Worm (Caenorhabditis elegans) whole organism, late embryonic: ENCODE data around the gene gst-18.

Experiments used
- K02D7.2 ChIP-seq: sonication (generic microtip); optimal IDR thresholded peaks from 2 replicates; lab custom pipeline; 2017; ENCODE audit warnings: mild to moderate bottlenecking, missing genetic modification characterization, missing compliant biosample characterization
- ceh-30 ChIP-seq: fragments of 150-350 bp; optimal IDR thresholded peaks from 2 replicates; lab custom pipeline; 2014; ENCODE audit warnings: missing biosample characterization, missing genetic modification characterization
- ets-4 ChIP-seq: sonication (generic microtip); optimal IDR thresholded peaks from 2 replicates; lab custom pipeline; 2016; ENCODE audit warnings: missing genetic modification characterization, missing compliant biosample characterization
- lim-6 ChIP-seq: sonication (generic microtip); optimal IDR thresholded peaks from 2 replicates; lab custom pipeline; 2016; ENCODE audit warnings: missing genetic modification characterization, missing compliant biosample characterization
- nfya-1 ChIP-seq: sonication (generic microtip); optimal IDR thresholded peaks from 2 replicates; lab custom pipeline; 2017; ENCODE audit warnings: missing genetic modification characterization, mild to moderate bottlenecking, missing compliant biosample characterization, antibody characterized with exemption, moderate library complexity

ce11 chrII:13668844-13669441, 38.3 kb upstream of the gst-18 start, which contains the start of gene C31C9.7:
- TF ChIP-seq ets-4 (no peak), lim-6 (no peak), K02D7.2 (tag; lab: Kevin White, UChicago) (no peak), nfya-1 (tag; lab: Kevin White, UChicago) (no peak), ceh-30 (tag; lab: Kevin White, UChicago) (no peak)
